Worm (Caenorhabditis elegans): ENCODE data around the gene F38B6.8.

Gene F38B6.8

DNA sequence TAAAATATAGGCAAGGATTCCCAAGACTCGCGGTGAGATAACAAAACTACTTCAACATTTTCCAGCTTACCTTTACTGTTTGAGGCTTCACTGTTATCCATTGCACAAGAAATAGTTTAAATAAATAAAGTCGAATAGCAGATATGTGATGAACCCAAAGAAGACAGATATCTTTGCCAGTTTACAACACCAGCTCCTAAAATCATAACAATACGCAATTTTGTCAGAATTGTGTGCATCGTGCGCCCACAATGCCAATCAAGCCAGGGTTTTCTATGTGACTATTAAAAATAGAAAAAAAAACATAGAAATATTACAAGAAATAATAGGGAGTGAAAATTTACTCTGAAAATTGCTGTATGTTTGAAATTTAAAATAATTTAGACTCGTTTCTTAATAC is at the start of gene F38B6.8:
Gene F38B6.8, minus strand, starts transcription at position 101 of the 400 bp plus-strand sequence.
- TF ChIP-seq unc-62 (GFP tag; optimal IDR thresholded peaks at IDR 0.05), result no peak

DNA sequence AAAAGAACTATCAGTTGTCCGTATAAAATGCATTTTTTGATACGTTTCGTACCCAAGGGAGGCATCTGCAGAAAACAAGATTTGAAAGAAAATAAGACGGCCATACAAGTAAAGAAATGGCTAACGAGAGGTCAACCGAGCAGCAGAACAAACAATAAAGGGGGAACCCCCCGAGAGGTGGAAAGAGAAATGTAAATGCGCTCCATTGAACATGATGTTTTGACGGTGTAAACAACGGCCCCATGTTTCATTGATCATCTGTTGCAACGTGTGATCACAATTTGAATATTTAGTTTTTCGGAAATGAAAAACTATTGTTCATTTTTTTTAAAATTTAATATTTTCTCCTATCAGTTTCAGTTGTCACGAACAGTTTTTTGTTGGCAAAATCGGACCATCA is 47.0 kb upstream of the F38B6.8 start, which contains the start of gene K11G12.6:
Gene K11G12.6, minus strand, starts transcription at position 65 of the 400 bp plus-strand sequence.
- TF ChIP-seq unc-62 (GFP tag; optimal IDR thresholded peaks at IDR 0.05), result no peak

DNA sequence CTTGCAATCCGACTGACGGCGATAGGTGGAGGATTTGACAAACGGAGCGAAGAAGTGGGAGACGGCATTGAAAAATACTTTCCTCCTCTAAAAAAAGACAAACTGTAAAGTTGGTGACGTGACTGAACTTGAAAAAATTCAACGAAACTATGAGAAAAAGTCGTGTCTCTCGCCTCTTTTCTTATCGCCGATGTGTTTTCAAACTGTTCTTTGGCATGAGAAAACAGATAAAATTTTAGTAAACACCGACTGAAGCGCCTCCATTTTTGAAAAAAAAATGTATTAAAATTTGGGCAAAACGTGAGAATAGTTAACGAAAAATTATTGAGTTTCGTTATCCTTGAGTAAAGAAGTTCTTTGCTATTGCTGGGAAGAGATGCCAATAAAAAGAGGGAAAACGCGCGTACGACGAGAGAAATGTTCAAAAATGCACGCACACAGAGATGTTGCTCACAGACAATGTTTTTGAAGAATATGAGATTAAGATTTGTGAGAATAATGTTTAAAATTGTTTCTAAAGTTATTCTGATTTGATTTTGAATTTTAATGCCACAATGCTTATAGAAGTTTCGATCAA is 46.3 kb upstream of the F38B6.8 start:
- no peak for TF ChIP-seq unc-62 (GFP tag; optimal IDR thresholded peaks at IDR 0.05)

DNA sequence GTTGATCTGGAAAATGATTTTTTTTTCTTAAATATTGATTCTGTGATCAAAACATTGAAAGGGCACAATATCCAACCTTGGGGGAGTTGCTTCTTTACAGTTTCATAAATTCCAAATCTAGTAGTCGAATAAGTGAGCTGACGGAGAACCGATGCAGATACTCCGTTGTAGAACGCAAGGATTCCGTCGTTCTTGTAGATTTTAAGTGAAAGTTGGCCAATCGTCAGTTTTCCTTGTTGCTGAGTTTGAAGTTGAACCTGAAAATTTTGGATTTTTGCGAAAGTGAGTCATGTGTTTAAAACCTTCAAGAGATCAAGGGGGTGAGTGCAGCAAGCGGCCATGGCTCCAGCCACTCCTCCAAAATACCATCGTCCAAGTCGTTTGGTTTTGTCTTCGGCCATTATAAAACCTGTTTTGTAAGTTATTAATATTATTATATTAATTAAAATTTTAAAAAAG is 42.7 kb upstream of the F38B6.8 start, which contains the start of gene slc-25A10:
Gene slc-25A10, minus strand, starts transcription at position 409 of the 459 bp plus-strand sequence.
- no peak for TF ChIP-seq unc-62 (GFP tag; optimal IDR thresholded peaks at IDR 0.05)

DNA sequence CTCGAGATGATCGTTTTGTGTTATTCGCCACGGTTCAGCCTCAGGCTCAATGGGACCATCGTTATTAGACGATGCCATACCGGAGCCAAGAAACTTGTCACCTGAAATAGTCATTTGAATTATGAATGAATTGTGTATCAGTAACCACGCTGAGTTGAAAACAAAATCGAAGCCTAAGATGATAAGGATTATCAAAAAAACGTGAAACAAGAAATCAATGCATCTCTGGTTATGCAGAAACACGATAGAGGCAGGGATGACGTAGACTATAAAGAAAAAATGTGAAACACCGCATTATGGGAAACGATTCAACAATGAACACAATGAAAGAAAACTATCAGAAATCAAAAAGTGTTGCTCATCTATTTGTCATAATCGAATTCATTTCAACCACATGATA is 40.4 kb upstream of the F38B6.8 start, which contains the start of gene smf-1:
Gene smf-1, minus strand, starts transcription at position 101 of the 400 bp plus-strand sequence.
- TF ChIP-seq unc-62 (GFP tag; optimal IDR thresholded peaks at IDR 0.05), result no peak

DNA sequence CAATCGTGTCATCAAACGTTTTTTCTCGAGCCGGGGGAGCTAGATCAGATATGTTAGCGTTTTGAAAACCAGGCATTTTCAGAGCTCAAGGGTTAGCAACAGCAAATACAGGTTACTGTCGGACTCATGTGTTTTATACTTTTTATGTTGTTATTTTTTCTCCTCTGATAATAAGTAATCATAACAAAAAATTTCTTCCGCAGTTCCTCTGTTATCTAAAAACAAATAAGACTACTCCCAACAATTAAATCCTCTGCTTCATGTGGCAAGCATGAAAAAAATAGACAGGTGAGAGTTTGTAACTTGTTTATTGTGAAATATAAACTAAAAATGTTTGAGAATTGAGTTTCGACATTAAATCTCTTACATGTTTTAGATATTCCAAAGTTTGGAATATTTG is 36.0 kb upstream of the F38B6.8 start, which contains the start of gene smf-2:
Gene smf-2, minus strand, starts transcription at position 101 of the 400 bp plus-strand sequence.
- no peak for TF ChIP-seq unc-62 (GFP tag; optimal IDR thresholded peaks at IDR 0.05)

DNA sequence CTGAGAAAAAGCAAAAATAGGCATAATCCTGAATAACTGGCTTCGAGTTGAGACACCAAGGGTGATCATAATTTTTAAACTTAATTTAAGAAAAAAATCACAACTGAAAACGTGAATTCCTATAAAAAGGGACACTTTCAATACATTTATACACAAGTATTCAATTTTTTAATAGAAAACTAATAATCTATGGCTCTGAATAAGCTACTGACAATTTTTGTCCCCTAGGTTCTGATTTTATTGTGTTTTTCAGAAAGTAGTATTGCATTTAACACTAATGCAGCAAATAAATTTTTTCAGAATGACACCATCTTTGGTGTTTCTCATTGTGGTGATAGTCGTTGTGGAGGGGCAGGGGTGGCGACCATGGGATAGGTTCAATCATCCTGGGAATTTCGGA is 30.7 kb upstream of the F38B6.8 start, which contains the start of gene nas-11:
Gene nas-11, plus strand, starts transcription at position 301 of the 400 bp plus-strand sequence.
- no peak for TF ChIP-seq unc-62 (GFP tag; optimal IDR thresholded peaks at IDR 0.05)

DNA sequence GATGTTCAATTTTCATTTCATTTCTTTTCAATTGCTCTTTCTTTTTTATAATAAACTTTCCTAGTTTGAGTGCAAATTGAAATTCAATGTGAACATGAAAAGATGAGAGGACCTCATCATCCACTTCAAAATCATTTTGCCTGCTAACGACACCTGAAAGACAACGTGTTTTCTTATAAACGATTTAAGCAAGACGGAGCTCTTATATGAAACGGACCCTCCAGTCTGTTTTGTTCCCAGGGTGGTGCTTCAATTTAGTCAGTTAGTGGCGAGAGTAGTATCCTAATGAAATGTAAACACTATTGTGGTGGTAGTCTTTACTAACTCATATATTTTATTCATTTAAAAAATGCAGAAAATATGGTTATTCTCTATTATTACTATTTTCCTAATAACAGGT is 26.7 kb upstream of the F38B6.8 start, which contains the start of gene acr-3:
Gene acr-3, plus strand, starts transcription at position 301 of the 400 bp plus-strand sequence.
- TF ChIP-seq unc-62 (GFP tag; optimal IDR thresholded peaks at IDR 0.05), result no peak

DNA sequence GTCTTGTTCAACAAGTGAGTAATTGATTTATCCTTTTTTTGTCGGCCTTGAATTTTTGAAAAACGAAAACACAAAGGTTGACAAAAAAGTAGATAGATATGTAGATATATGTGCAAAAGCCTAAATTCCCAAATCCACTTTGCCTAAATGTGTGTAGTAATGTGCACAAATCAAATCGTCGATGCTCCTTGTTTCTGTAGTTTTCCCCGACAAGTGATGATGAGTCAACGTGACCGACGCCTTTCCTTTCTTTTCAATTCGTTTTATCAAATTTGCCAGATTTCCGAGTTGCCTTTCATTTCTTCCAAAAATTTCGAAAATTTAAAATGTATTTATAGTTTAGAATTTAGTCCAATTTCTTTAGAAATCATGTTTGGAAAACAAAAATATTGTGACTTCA is 22.6 kb upstream of the F38B6.8 start:
- TF ChIP-seq unc-62 (GFP tag; optimal IDR thresholded peaks at IDR 0.05), result no peak

DNA sequence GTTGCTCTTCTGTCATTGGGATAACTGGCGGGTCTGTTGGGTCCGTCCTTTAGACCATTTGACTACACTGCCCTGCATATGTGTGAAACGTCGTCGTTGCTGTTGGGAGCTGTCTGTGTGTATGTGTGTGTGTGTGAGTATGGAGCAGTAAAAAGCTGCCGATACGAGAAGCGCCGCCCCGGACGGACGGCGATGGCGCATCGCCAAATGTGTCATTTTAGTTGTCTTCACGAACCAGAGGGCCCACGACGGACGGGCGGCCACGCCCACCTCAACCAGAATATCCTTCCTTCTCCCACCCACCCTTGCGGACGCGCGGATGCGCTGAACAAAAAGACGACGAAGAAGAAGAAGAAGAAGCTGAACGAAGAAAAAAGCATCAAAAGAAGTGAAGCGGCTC is 19.7 kb upstream of the F38B6.8 start, which contains the start of gene acr-2:
Gene acr-2, plus strand, starts transcription at position 301 of the 400 bp plus-strand sequence.
- no peak for TF ChIP-seq unc-62 (GFP tag; optimal IDR thresholded peaks at IDR 0.05)

DNA sequence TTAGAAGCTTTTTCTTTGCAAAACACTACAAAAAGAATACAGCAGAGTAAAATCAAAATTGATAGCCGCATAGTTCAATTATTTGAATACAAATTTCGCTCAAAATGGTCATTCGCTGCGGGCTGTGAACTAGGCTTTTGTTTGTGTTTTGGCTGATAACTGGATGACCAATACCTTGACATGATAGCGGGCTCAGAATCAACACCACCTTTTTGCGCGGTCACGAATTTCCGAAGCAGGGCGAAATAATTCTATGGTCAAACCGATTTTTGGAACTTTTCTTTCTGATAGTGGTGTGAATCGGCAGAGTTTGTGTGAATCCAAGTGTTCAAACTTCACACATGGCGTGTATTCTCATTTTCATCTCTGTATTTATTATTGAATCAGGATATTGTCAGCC is 15.7 kb upstream of the F38B6.8 start, which contains the start of the genes F38B6.7 and F38B6.2:
Gene F38B6.7, minus strand, starts transcription at position 101 of the 400 bp plus-strand sequence.
Gene F38B6.2, plus strand, starts transcription at position 267 of the 400 bp plus-strand sequence.
- no peak for TF ChIP-seq unc-62 (GFP tag; optimal IDR thresholded peaks at IDR 0.05)

DNA sequence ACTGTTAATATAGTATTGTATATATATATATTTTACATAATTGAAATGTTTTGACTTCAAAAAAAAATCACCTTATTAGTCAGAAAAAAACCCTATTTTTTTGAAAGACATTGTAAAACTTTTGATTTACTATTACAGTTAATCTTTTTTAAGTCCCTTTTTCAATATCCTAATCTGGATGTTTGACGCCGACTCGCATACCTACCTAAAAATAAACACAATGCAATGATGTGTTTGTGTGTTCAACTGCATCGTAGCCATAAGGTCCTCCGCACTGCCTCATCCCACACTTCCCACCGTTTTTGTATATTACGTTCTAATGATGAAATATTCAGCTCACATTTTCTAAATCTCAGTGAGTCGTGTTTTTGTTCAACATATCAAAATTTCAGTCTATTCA is 10.7 kb upstream of the F38B6.8 start, which contains the start of gene F38B6.3:
Gene F38B6.3, plus strand, starts transcription at position 301 of the 400 bp plus-strand sequence.
- no peak for TF ChIP-seq unc-62 (GFP tag; optimal IDR thresholded peaks at IDR 0.05)

DNA sequence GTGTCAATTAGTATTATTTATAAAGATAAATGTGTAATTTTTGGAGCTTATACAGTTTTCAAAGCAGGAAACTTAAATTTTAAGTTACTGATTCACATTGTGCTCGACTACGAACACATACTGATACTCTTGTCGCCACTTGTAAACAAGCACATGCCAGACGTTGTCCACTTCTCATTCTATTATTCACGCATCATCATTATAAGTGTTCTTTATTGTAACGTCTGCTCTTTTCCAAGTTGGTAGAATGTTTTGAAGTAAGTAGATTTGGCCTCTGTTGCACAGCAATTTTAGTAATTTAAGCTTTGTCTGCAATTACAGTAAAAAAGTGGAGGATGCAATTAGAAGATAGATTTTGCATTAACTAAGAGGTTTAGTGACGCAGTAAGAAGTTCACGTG is 10.3 kb upstream of the F38B6.8 start:
- no peak for TF ChIP-seq unc-62 (GFP tag; optimal IDR thresholded peaks at IDR 0.05)

DNA sequence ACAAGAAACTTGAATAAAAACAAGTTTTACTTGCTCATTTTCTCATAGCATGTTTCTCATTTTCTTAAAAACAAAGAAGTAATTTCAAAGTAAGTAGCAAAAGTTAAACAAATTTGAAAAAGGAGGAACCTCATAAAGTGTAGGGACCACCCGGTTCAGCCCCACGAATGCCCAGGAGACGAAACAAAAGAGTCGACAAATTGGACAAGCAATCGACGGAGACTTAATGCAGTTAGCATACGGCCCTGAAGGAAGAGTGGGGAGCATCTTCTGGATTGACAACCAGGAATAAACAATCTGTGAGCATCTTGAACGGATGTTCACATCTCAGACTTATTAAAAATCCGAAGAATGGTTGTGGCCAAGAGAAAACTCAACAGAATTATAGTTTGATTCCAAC is 9.1 kb upstream of the F38B6.8 start:
- TF ChIP-seq unc-62 (GFP tag; optimal IDR thresholded peaks at IDR 0.05), result no peak

DNA sequence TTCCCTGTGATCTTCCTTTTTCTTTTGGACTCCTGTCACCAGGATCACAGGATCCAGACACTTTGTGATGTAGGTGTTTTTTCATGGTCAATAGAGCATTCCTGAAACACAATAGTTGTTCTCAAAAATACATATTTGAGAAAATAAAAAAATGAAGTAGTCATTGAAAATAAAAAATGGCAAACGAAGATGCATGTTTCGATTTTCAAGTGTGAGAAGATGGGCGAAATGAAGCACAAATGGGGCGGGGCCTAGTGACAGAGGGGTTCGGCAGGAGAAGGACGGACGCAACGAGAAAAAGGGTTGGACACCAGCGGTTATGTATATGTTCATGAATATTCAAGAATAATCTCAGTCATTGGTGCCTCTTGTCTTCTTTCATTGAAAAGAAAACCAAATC is 7.4 kb upstream of the F38B6.8 start, which contains the start of gene F38B6.6:
Gene F38B6.6, minus strand, starts transcription at position 101 of the 400 bp plus-strand sequence.
- TF ChIP-seq unc-62 (GFP tag; optimal IDR thresholded peaks at IDR 0.05), result no peak

DNA sequence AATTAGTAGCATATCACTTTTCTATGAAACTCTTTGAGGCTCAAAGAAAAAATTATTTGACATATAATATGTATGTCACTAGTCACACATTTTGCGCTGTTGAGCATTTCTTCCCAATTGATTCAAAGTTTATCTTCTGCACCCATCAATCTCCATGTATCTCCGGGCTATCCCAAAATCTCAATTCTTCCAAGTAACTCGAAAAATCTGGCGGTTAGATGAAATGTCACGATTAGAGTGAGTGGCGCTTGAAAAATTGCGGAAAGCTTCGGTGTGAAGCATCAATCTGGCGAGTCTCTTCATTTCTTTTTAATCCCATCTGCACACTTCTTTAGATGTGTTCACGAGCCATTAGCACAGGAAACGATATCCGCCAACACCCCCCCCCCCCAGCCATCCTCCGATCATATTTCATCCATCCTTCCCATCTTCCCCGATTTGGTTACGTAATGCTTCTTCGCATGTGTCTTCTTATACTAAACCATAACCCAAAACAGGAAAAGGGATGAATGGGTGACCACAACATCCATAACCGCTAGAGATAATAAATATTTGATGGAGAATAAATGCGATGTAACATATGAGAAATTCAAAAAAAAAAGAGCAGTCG is 6.5 kb upstream of the F38B6.8 start:
- TF ChIP-seq unc-62 (GFP tag; optimal IDR thresholded peaks at IDR 0.05), result no peak

All from whole organism, dauer.